Fruit fly (Drosophila melanogaster) whole organism, embryonic: ENCODE data around the gene CG14947.

ENCODE experiments used
- Aef1 ChIP-seq: fragments of 200-800 bp; sonication (Bioruptor generic); IDR thresholded peaks from 3 replicates; pipeline ENCODE4 v1.3.6; 2022; ENCODE audit warnings: missing biosample characterization, missing genetic modification characterization
- Atf3 ChIP-seq: fragments of 200-800 bp; sonication (Bioruptor generic); optimal IDR thresholded peaks from 3 replicates; lab custom pipeline; 2016; ENCODE audit warnings: missing biosample characterization, missing genetic modification characterization
- B-H2 ChIP-seq: fragments of 200-800 bp; sonication (Bioruptor generic); optimal IDR thresholded peaks from 2 replicates; lab custom pipeline; 2018; ENCODE audit warnings: missing biosample characterization, mild to moderate bottlenecking, missing genetic modification characterization
- BEAF-32 ChIP-seq: fragments of 200-800 bp; sonication (Bioruptor generic); optimal IDR thresholded peaks from 3 replicates; lab custom pipeline; 2017; ENCODE audit warnings: missing biosample characterization, missing genetic modification characterization, mild to moderate bottlenecking, moderate library complexity, missing genetic modification reagents
- CG10321 ChIP-seq: fragments of 200-800 bp; sonication (Bioruptor generic); IDR thresholded peaks from 2 replicates; pipeline ENCODE4 v1.3.6; 2022; ENCODE audit warnings: missing biosample characterization, missing genetic modification characterization
- CG10543 ChIP-seq: fragments of 200-800 bp; sonication (Bioruptor generic); optimal IDR thresholded peaks from 3 replicates; lab custom pipeline; 2017; ENCODE audit warnings: missing biosample characterization, mild to moderate bottlenecking, missing genetic modification characterization, moderate library complexity
- CG11093 ChIP-seq: fragments of 200-800 bp; sonication (Bioruptor generic); IDR thresholded peaks from 3 replicates; pipeline ENCODE4 v1.3.6; 2022; ENCODE audit warnings: missing biosample characterization, missing genetic modification characterization
- CG12744 ChIP-seq: fragments of 200-800 bp; sonication (Bioruptor generic); optimal IDR thresholded peaks from 2 replicates; lab custom pipeline; 2016; ENCODE audit warnings: missing biosample characterization, missing genetic modification characterization
- CG14014 ChIP-seq: fragments of 200-800 bp; sonication (Bioruptor generic); IDR thresholded peaks from 2 replicates; pipeline ENCODE4 v1.3.6; 2022; ENCODE audit warnings: missing biosample characterization, missing genetic modification characterization
- CG1647 ChIP-seq: fragments of 200-800 bp; sonication (Bioruptor generic); optimal IDR thresholded peaks from 3 replicates; lab custom pipeline; 2016; ENCODE audit warnings: missing biosample characterization, missing genetic modification characterization
- CG16779 ChIP-seq: fragments of 200-800 bp; sonication (Bioruptor generic); IDR thresholded peaks from 2 replicates; pipeline ENCODE4 v1.3.6; 2022; ENCODE audit warnings: missing biosample characterization, missing genetic modification characterization
- CG17361 ChIP-seq: fragments of 200-800 bp; sonication (Bioruptor generic); IDR thresholded peaks from 3 replicates; pipeline ENCODE4 v1.3.6; 2022; ENCODE audit warnings: missing biosample characterization, missing genetic modification characterization
- CG17568 ChIP-seq: fragments of 200-800 bp; sonication (Bioruptor generic); optimal IDR thresholded peaks from 2 replicates; lab custom pipeline; 2018; ENCODE audit warnings: missing biosample characterization, mild to moderate bottlenecking, missing genetic modification characterization, moderate library complexity
- CG17802 ChIP-seq: fragments of 200-800 bp; sonication (Bioruptor generic); optimal IDR thresholded peaks from 2 replicates; lab custom pipeline; 2018; ENCODE audit warnings: missing biosample characterization, mild to moderate bottlenecking, missing genetic modification characterization, moderate library complexity
- CG17912 ChIP-seq: fragments of 200-800 bp; sonication (Bioruptor generic); optimal IDR thresholded peaks from 2 replicates; lab custom pipeline; 2018; ENCODE audit warnings: missing biosample characterization, mild to moderate bottlenecking, missing genetic modification characterization
- CG1832 ChIP-seq: fragments of 200-800 bp; sonication (Bioruptor generic); optimal IDR thresholded peaks from 2 replicates; lab custom pipeline; 2017; ENCODE audit warnings: missing biosample characterization, mild to moderate bottlenecking, missing genetic modification characterization, inconsistent platforms
- CG2116 ChIP-seq: fragments of 200-800 bp; sonication (Bioruptor generic); optimal IDR thresholded peaks from 3 replicates; lab custom pipeline; 2018; ENCODE audit warnings: missing biosample characterization, mild to moderate bottlenecking, missing genetic modification characterization
- CG2129 ChIP-seq: fragments of 200-800 bp; sonication (Bioruptor generic); IDR thresholded peaks from 2 replicates; pipeline ENCODE4 v1.3.6; 2022; ENCODE audit warnings: missing biosample characterization, missing genetic modification characterization; ENCODE audit not compliant: partially characterized antibody
- CG7745 ChIP-seq: fragments of 200-800 bp; sonication (Bioruptor generic); optimal IDR thresholded peaks from 2 replicates; lab custom pipeline; 2018; ENCODE audit warnings: missing biosample characterization, mild to moderate bottlenecking, missing genetic modification characterization, moderate library complexity
- CG7928 ChIP-seq: fragments of 200-800 bp; sonication (Bioruptor generic); optimal IDR thresholded peaks from 2 replicates; lab custom pipeline; 2017; ENCODE audit warnings: missing biosample characterization, mild to moderate bottlenecking, missing genetic modification characterization
- CG8290 ChIP-seq, 3 experiments: fragments of 200-800 bp; sonication (Bioruptor generic); optimal IDR thresholded peaks; 2 replicates each; lab custom pipeline; 2016 to 2019; ENCODE audit warnings: missing biosample characterization in 3 of 3, missing genetic modification characterization in 3 of 3, mild to moderate bottlenecking in 2 of 3, moderate library complexity in 1 of 3
- Deaf1 ChIP-seq: fragments of 200-800 bp; optimal IDR thresholded peaks from 3 replicates; lab custom pipeline; 2019; ENCODE audit warnings: missing biosample characterization, mild to moderate bottlenecking, missing genetic modification characterization, moderate library complexity
- Dip2 ChIP-seq: fragments of 200-800 bp; sonication (Bioruptor generic); IDR thresholded peaks from 2 replicates; pipeline ENCODE4 v1.3.6; 2022; ENCODE audit warnings: missing biosample characterization, missing genetic modification characterization
- Dp ChIP-seq: fragments of 200-800 bp; sonication (Bioruptor generic); optimal IDR thresholded peaks from 2 replicates; lab custom pipeline; 2018; ENCODE audit warnings: missing biosample characterization, mild to moderate bottlenecking, missing genetic modification characterization, moderate library complexity
- GATAe ChIP-seq: fragments of 200-800 bp; sonication (Bioruptor generic); conservative IDR thresholded peaks from 2 replicates; pipeline ENCODE4 v1.3.6; 2022; ENCODE audit warnings: missing biosample characterization, missing genetic modification characterization
- Gug ChIP-seq: fragments of 200-800 bp; sonication (Bioruptor generic); IDR thresholded peaks from 4 replicates; pipeline ENCODE4 v1.3.6; 2022; ENCODE audit warnings: missing biosample characterization, missing genetic modification characterization
- HLH54F ChIP-seq: fragments of 200-800 bp; sonication (Bioruptor generic); optimal IDR thresholded peaks from 3 replicates; lab custom pipeline; 2016; ENCODE audit warnings: missing biosample characterization, missing genetic modification characterization
- HLHmδ ChIP-seq: fragments of 200-800 bp; sonication (Bioruptor generic); optimal IDR thresholded peaks from 2 replicates; lab custom pipeline; 2018; ENCODE audit warnings: missing biosample characterization, mild to moderate bottlenecking, missing genetic modification characterization, moderate library complexity
- Hmr ChIP-seq: fragments of 200-800 bp; sonication (Bioruptor generic); optimal IDR thresholded peaks from 3 replicates; lab custom pipeline; 2017; ENCODE audit warnings: mild to moderate bottlenecking, missing biosample characterization, missing genetic modification reagents, missing genetic modification characterization
- MBD-R2 ChIP-seq: fragments of 200-800 bp; sonication (Bioruptor generic); IDR thresholded peaks from 2 replicates; pipeline ENCODE4 v1.3.6; 2022; ENCODE audit warnings: missing biosample characterization, missing genetic modification characterization
- NC2β ChIP-seq: fragments of 200-800 bp; sonication (Bioruptor generic); optimal IDR thresholded peaks from 2 replicates; lab custom pipeline; 2016; ENCODE audit warnings: missing biosample characterization, missing genetic modification characterization
- Poxn ChIP-seq: fragments of 200-800 bp; sonication (Bioruptor generic); IDR thresholded peaks from 2 replicates; pipeline ENCODE4 v1.3.6; 2022; ENCODE audit warnings: missing biosample characterization, missing genetic modification characterization
- Ptx1 ChIP-seq: fragments of 200-800 bp; sonication (Bioruptor generic); IDR thresholded peaks from 2 replicates; pipeline ENCODE4 v1.3.6; 2022; ENCODE audit warnings: missing biosample characterization, missing genetic modification characterization
- ap ChIP-seq: fragments of 200-800 bp; sonication (Bioruptor generic); IDR thresholded peaks from 2 replicates; pipeline ENCODE4 v1.3.6; 2022; ENCODE audit warnings: missing biosample characterization, missing genetic modification characterization
- az2 ChIP-seq: fragments of 200-800 bp; sonication (Bioruptor generic); optimal IDR thresholded peaks from 3 replicates; lab custom pipeline; 2016; ENCODE audit warnings: missing biosample characterization, missing genetic modification characterization
- cas ChIP-seq: fragments of 200-800 bp; sonication (Bioruptor generic); IDR thresholded peaks from 2 replicates; pipeline ENCODE4 v1.3.6; 2022; ENCODE audit warnings: missing biosample characterization, missing genetic modification characterization
- cg ChIP-seq: fragments of 200-800 bp; sonication (Bioruptor generic); optimal IDR thresholded peaks from 3 replicates; lab custom pipeline; 2019; ENCODE audit warnings: missing biosample characterization, mild to moderate bottlenecking, missing genetic modification characterization, moderate library complexity
- crc ChIP-seq: fragments of 200-800 bp; sonication (Bioruptor generic); optimal IDR thresholded peaks from 2 replicates; lab custom pipeline; 2016; ENCODE audit warnings: missing biosample characterization, missing genetic modification characterization
- crp ChIP-seq, 2 experiments: fragments of 200-800 bp; sonication (Bioruptor generic); optimal IDR thresholded peaks; 2 replicates in 1 of 2; 3 replicates in 1 of 2; lab custom pipeline; 2017; ENCODE audit warnings: missing biosample characterization in 2 of 2, missing genetic modification characterization in 2 of 2, mild to moderate bottlenecking in 1 of 2, moderate library complexity in 1 of 2
- fd102C ChIP-seq: fragments of 200-800 bp; sonication (Bioruptor generic); optimal IDR thresholded peaks from 2 replicates; lab custom pipeline; 2018; ENCODE audit warnings: missing biosample characterization, mild to moderate bottlenecking, missing genetic modification characterization, moderate library complexity
- fd64A ChIP-seq: fragments of 200-800 bp; sonication (Bioruptor generic); optimal IDR thresholded peaks from 3 replicates; lab custom pipeline; 2018; ENCODE audit warnings: missing biosample characterization, mild to moderate bottlenecking, missing genetic modification characterization
- insv ChIP-seq, 2 experiments: fragments of 200-800 bp; sonication (Bioruptor generic); optimal IDR thresholded peaks; 3 replicates each; lab custom pipeline; 2016 to 2018; ENCODE audit warnings: missing biosample characterization in 2 of 2, missing genetic modification characterization in 2 of 2
- knrl ChIP-seq: fragments of 200-800 bp; sonication (Bioruptor generic); IDR thresholded peaks from 3 replicates; pipeline ENCODE4 v1.3.6; 2022; ENCODE audit warnings: missing biosample characterization, missing genetic modification characterization; ENCODE audit not compliant: partially characterized antibody
- repo ChIP-seq: fragments of 200-800 bp; sonication (Bioruptor generic); optimal IDR thresholded peaks from 2 replicates; lab custom pipeline; 2016; ENCODE audit warnings: missing biosample characterization, missing genetic modification characterization
- slbo ChIP-seq: fragments of 200-800 bp; sonication (Bioruptor generic); IDR thresholded peaks from 2 replicates; pipeline ENCODE4 v1.3.6; 2022; ENCODE audit warnings: missing biosample characterization, missing genetic modification characterization
- so ChIP-seq: fragments of 200-800 bp; sonication (Bioruptor generic); IDR thresholded peaks from 3 replicates; pipeline ENCODE4 v1.3.6; 2022; ENCODE audit warnings: missing biosample characterization, missing genetic modification characterization
- sug ChIP-seq: fragments of 200-800 bp; optimal IDR thresholded peaks from 2 replicates; lab custom pipeline; 2019; ENCODE audit warnings: missing biosample characterization, mild to moderate bottlenecking, missing genetic modification characterization, moderate library complexity
- tup ChIP-seq: fragments of 200-800 bp; sonication (Bioruptor generic); optimal IDR thresholded peaks from 2 replicates; lab custom pipeline; 2016; ENCODE audit warnings: missing biosample characterization, mild to moderate bottlenecking, missing genetic modification characterization, moderate library complexity
- vvl ChIP-seq: fragments of 200-800 bp; sonication (Bioruptor generic); IDR thresholded peaks from 2 replicates; pipeline ENCODE4 v1.3.6; 2022; ENCODE audit warnings: missing biosample characterization, missing genetic modification characterization
- wek ChIP-seq: fragments of 200-800 bp; sonication (Bioruptor generic); optimal IDR thresholded peaks from 3 replicates; lab custom pipeline; 2018; ENCODE audit warnings: missing biosample characterization, mild to moderate bottlenecking, missing genetic modification characterization, moderate library complexity
- yki ChIP-seq: fragments of >200 bp; optimal IDR thresholded peaks from 3 replicates; lab custom pipeline; 2018
- zen2 ChIP-seq: fragments of 200-800 bp; sonication (Bioruptor generic); IDR thresholded peaks from 3 replicates; pipeline ENCODE4 v1.3.6; 2022; ENCODE audit warnings: missing biosample characterization, missing genetic modification characterization; ENCODE audit not compliant: partially characterized antibody

CG14947 gene

DNA sequence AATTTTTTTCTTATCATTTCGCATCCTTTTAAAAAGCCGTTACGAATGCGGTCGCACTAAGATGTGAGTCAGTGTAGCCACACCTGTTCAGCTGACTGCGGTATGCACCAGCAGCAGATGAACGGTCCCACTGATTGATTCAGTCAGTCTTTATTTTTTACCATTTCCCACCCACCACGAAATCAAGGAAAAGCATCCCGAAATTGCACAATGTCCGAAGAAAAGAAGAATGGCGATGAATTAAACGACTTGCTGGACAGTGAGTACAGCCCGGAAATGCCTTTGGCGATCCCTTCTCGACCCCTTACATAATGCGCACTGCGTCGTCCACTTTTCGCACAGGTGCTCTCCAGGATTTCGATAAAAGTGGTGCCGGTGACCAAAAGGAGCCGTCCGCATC lies 17.8 kb downstream of the CG14947 start (continued):
- TF ChIP-seq CG10543 (GFP tag; lab: Kevin White, UChicago): no peak
- TF ChIP-seq BEAF-32 (GFP tag; lab: Kevin White, UChicago): peak; percentile 38
- no peak for TF ChIP-seq CG10321 (GFP tag; lab: Robert Waterston, UW)
- TF ChIP-seq az2: no peak
- no peak for TF ChIP-seq so (GFP tag; lab: Robert Waterston, UW)
- TF ChIP-seq CG8290 (GFP tag; optimal IDR thresholded peaks at IDR 0.05; lab: Kevin White, UChicago): no peak
- TF ChIP-seq CG8290 (tag; optimal IDR thresholded peaks at IDR 0.05; lab: Kevin White, UChicago): no peak
- no peak for TF ChIP-seq sug (tag; lab: Kevin White, UChicago)
- TF ChIP-seq CG17568 (GFP tag; lab: Kevin White, UChicago): no peak
- TF ChIP-seq CG2129 (GFP tag; lab: Robert Waterston, UW): no peak
- no peak for TF ChIP-seq CG7745 (tag; lab: Kevin White, UChicago)
- no peak for TF ChIP-seq Poxn
- no peak for TF ChIP-seq Hmr (GFP tag; lab: Kevin White, UChicago)
- TF ChIP-seq CG14014 (GFP tag; lab: Robert Waterston, UW): no peak
- TF ChIP-seq CG7928 (GFP tag; lab: Kevin White, UChicago): no peak
- TF ChIP-seq HLHmδ (GFP tag; lab: Kevin White, UChicago): no peak
- TF ChIP-seq CG12744: no peak
- peak in 1 of 2 experiments; percentile 45 for TF ChIP-seq crp (GFP tag; optimal IDR thresholded peaks at IDR 0.05; lab: Kevin White, UChicago)
- no peak for TF ChIP-seq Ptx1 (GFP tag; lab: Robert Waterston, UW)
- no peak for TF ChIP-seq NC2β (GFP tag; lab: Kevin White, UChicago)
- TF ChIP-seq cas (GFP tag; lab: Robert Waterston, UW): no peak
- TF ChIP-seq MBD-R2 (GFP tag; lab: Robert Waterston, UW): peak; percentile 60
- no peak for TF ChIP-seq zen2 (GFP tag; lab: Robert Waterston, UW)
- TF ChIP-seq CG16779 (GFP tag; lab: Robert Waterston, UW): no peak
- TF ChIP-seq CG2116 (GFP tag; lab: Kevin White, UChicago): peak; percentile 48
- no peak for TF ChIP-seq slbo (GFP tag; lab: Robert Waterston, UW)
- TF ChIP-seq crc (GFP tag; lab: Kevin White, UChicago): no peak
- TF ChIP-seq CG17912 (GFP tag; lab: Kevin White, UChicago): peak; percentile 15
- TF ChIP-seq tup (GFP tag; lab: Kevin White, UChicago): no peak
- no peak for TF ChIP-seq wek (GFP tag; lab: Kevin White, UChicago)
- TF ChIP-seq Dip2 (GFP tag; lab: Robert Waterston, UW): no peak
- TF ChIP-seq insv (GFP tag; optimal IDR thresholded peaks at IDR 0.05; lab: Kevin White, UChicago): no peak
- no peak for TF ChIP-seq Deaf1 (tag; lab: Kevin White, UChicago)
- no peak for TF ChIP-seq fd64A (GFP tag; lab: Kevin White, UChicago)
- TF ChIP-seq CG1647 (GFP tag; lab: Kevin White, UChicago): no peak
- no peak for TF ChIP-seq Aef1 (GFP tag; lab: Robert Waterston, UW)
- no peak for TF ChIP-seq cg (GFP tag; lab: Kevin White, UChicago)
- TF ChIP-seq fd102C (GFP tag; lab: Kevin White, UChicago): no peak
- TF ChIP-seq yki (lab: Kevin White, UChicago): no peak
- no peak for TF ChIP-seq HLH54F (GFP tag; lab: Kevin White, UChicago)
- no peak for TF ChIP-seq ap (GFP tag; lab: Robert Waterston, UW)
- TF ChIP-seq CG11093 (GFP tag; lab: Robert Waterston, UW): no peak
- no peak for TF ChIP-seq CG17361 (GFP tag; lab: Robert Waterston, UW)
- peak; percentile 75 for TF ChIP-seq Dp
- no peak for TF ChIP-seq repo
- no peak for TF ChIP-seq CG17802
- no peak for TF ChIP-seq CG1832 (GFP tag; lab: Kevin White, UChicago)
- TF ChIP-seq GATAe (GFP tag; lab: Robert Waterston, UW): no peak
- no peak for TF ChIP-seq Atf3 (GFP tag; lab: Kevin White, UChicago)
- TF ChIP-seq vvl (GFP tag; lab: Robert Waterston, UW): no peak
- no peak for TF ChIP-seq Gug (GFP tag; lab: Robert Waterston, UW)
- no peak for TF ChIP-seq B-H2 (GFP tag; lab: Kevin White, UChicago)
- peak; percentile 24; the same call in 1 of the 3 replicates for TF ChIP-seq knrl (GFP tag; lab: Robert Waterston, UW)
